Worm (Caenorhabditis elegans) whole organism, early embryonic: ENCODE results near the gene str-39.

Experiments used
- flt-1 ChIP-seq: fragments of 200-800 bp; sonication (Bioruptor generic); IDR thresholded peaks from 2 replicates; pipeline ENCODE4 v1.3.6; 2022; ENCODE audit warnings: missing genetic modification characterization, missing compliant biosample characterization
- hmbx-1 ChIP-seq: sonication (generic microtip); optimal IDR thresholded peaks from 2 replicates; lab custom pipeline; 2016; ENCODE audit warnings: mild to moderate bottlenecking, missing genetic modification characterization, missing compliant biosample characterization

- TF ChIP-seq hmbx-1 (tag; lab: Kevin White, UChicago) (no peak), flt-1 (GFP tag; lab: Robert Waterston, UW) (no peak)
Observed at ce11 chrV:2830817-2831216, 48.9 kb downstream of the str-39 start, which contains the start of gene srw-2.
